Worm (Caenorhabditis elegans): Measurements from ENCODE around the gene rpb-6.

ce11 chrII:10571967-10572366 lies 7.2 kb upstream of the rpb-6 start, which contains the start of gene C06A1.3:
- TF ChIP-seq flt-1 (GFP tag; IDR thresholded peaks at IDR 0.05) (no peak), ztf-23 (GFP tag; IDR thresholded peaks at IDR 0.05) (no peak), T22C8.4 (GFP tag; IDR thresholded peaks at IDR 0.05) (no peak)

All from whole organism, midembryonic.